Fruit fly (Drosophila melanogaster) whole organism, prepupa: Measurements from ENCODE around the gene uncNacbeta.

Experiments
- Blimp-1 ChIP-seq: fragments of 200-800 bp; sonication (Bioruptor generic); optimal IDR thresholded peaks from 3 replicates; lab custom pipeline; 2017; ENCODE audit warnings: missing biosample characterization, missing genetic modification characterization, mild to moderate bottlenecking, moderate library complexity, missing genetic modification reagents
- CG10631 ChIP-seq: fragments of 200-800 bp; sonication (Bioruptor generic); optimal IDR thresholded peaks from 2 replicates; lab custom pipeline; 2016; ENCODE audit warnings: missing biosample characterization, missing genetic modification characterization
- CG15336 ChIP-seq: fragments of 200-800 bp; sonication (Bioruptor generic); IDR thresholded peaks from 2 replicates; pipeline ENCODE4 v1.3.6; 2022; ENCODE audit warnings: missing biosample characterization, missing genetic modification characterization
- CG1621 ChIP-seq: fragments of 200-800 bp; sonication (Bioruptor generic); optimal IDR thresholded peaks from 3 replicates; lab custom pipeline; 2018; ENCODE audit warnings: missing biosample characterization, mild to moderate bottlenecking, missing genetic modification characterization
- CG3919 ChIP-seq: fragments of 200-800 bp; sonication (Bioruptor generic); optimal IDR thresholded peaks from 3 replicates; lab custom pipeline; 2016; ENCODE audit warnings: missing biosample characterization, missing genetic modification characterization
- CG6854 ChIP-seq: fragments of 200-800 bp; sonication (Bioruptor generic); optimal IDR thresholded peaks from 2 replicates; lab custom pipeline; 2017; ENCODE audit warnings: missing biosample characterization, mild to moderate bottlenecking, missing genetic modification characterization
- Eip75B ChIP-seq: fragments of 200-800 bp; sonication (Bioruptor generic); optimal IDR thresholded peaks from 3 replicates; lab custom pipeline; 2016; ENCODE audit warnings: missing biosample characterization, missing genetic modification characterization
- Gug ChIP-seq: fragments of 200-800 bp; sonication (Bioruptor generic); IDR thresholded peaks from 2 replicates; pipeline ENCODE4 v1.3.6; 2022; ENCODE audit warnings: missing biosample characterization, missing genetic modification characterization
- Hr38 ChIP-seq: sonication (Bioruptor generic); optimal IDR thresholded peaks from 2 replicates; lab custom pipeline; 2016; ENCODE audit warnings: missing biosample characterization, missing genetic modification characterization
- Hr39 ChIP-seq: fragments of 200-800 bp; sonication (Bioruptor generic); optimal IDR thresholded peaks from 2 replicates; lab custom pipeline; 2016; ENCODE audit warnings: missing biosample characterization, missing genetic modification characterization
- net ChIP-seq: fragments of 200-800 bp; sonication (Bioruptor generic); optimal IDR thresholded peaks from 3 replicates; lab custom pipeline; 2016; ENCODE audit warnings: missing biosample characterization, missing genetic modification characterization
- salr ChIP-seq, 2 experiments: fragments of 200-800 bp; sonication (Bioruptor generic); optimal IDR thresholded peaks; 3 replicates each; lab custom pipeline; 2016 to 2018; ENCODE audit warnings: missing biosample characterization in 2 of 2, missing genetic modification characterization in 2 of 2, mild to moderate bottlenecking in 1 of 2

DNA sequence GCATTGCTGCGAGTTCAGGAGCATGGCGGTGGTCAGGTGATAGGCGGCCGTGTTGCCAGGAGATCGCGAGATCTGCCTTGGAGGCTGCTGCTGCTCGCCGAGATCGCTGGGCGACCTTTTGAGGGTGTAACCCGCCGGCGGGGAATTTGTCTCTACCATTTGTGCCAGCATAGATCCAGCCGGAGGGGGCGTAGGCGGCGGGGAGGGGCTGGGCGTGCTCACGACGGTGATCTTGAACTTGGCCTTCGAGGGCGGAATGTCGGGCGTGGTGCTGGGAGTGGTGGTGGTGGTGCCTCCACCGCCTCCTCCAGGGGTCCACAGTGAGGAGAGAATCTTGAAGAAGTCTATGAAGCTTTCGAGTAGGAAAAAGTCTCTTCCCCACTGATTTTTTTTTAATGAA lies 30.4 kb upstream of the uncNacbeta start:
- TF ChIP-seq Blimp-1 (GFP tag; lab: Kevin White, UChicago) (no peak), net (GFP tag; lab: Kevin White, UChicago) (no peak), CG15336 (no peak), Eip75B (GFP tag; lab: Kevin White, UChicago) (no peak), Hr38 (GFP tag; lab: Kevin White, UChicago) (no peak), CG1621 (tag; lab: Kevin White, UChicago) (no peak), CG10631 (GFP tag; lab: Kevin White, UChicago) (no peak), Hr39 (GFP tag; lab: Kevin White, UChicago) (no peak), Gug (GFP tag; lab: Robert Waterston, UW) (no peak), CG3919 (GFP tag; lab: Kevin White, UChicago) (no peak), salr (GFP tag; optimal IDR thresholded peaks at IDR 0.05; lab: Kevin White, UChicago) (no peak), CG6854 (no peak)
